Fruit fly (Drosophila melanogaster): ENCODE data around the gene CG5946.

DNA sequence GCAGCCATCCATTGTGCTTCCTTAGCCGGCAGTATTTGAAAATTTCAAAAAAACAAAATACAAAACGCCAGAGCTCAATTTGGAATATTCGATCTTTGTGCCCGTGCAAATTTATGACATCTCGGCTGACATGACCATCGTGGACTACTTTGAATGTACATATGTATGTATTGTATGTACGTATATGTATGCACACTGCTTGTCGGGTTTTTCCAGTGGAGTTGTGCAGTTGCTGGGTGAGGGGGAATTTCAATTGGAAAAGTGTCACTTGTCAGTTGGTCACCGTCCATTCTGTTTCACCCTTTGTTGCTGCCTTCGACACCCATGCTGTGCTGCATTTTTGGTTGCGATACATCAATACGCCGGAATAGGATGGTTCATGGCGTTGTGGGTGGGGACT lies 25.6 kb upstream of the CG5946 start, which contains the start of gene CG12521:
- no peak for TF ChIP-seq dpn (GFP tag; optimal IDR thresholded peaks at IDR 0.05)
- TF ChIP-seq stwl (tag; optimal IDR thresholded peaks at IDR 0.05): no peak
- no peak for TF ChIP-seq wdn (GFP tag; IDR thresholded peaks at IDR 0.05)
- no peak for TF ChIP-seq Atf6 (GFP tag; IDR thresholded peaks at IDR 0.05)
- no peak for TF ChIP-seq usp (GFP tag; optimal IDR thresholded peaks at IDR 0.05)
- TF ChIP-seq salm (tag; optimal IDR thresholded peaks at IDR 0.05): no peak

Measured in whole organism, embryonic.